Fruit fly (Drosophila melanogaster): ENCODE data around the gene Pep.

Gene Pep

DNA sequence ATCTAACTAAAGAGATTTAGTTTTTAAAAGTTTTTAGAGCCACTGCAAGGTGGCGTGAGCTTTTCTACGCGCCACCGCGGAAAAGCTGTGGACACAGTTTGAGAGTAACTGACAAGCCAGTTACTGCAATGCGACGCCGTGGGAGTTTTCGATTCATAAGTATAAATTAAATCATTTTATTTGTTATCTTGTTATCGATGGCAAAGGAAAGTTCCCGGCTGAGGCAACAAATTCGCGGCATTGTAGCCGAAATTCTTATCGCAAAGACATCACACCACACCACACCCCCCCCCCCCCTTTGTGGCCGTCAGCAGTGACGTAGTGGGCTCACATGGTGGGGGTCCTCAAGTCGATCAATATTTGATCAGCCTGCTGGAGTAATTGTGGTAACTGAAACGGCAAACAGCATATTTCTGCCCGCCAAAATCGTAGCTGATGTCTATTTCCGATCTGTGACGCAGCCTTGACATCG is 11.0 kb upstream of the Pep start:
- TF ChIP-seq CTCF (optimal IDR thresholded peaks at IDR 0.05) (no peak), CG8478 (optimal IDR thresholded peaks at IDR 0.05) (no peak)

DNA sequence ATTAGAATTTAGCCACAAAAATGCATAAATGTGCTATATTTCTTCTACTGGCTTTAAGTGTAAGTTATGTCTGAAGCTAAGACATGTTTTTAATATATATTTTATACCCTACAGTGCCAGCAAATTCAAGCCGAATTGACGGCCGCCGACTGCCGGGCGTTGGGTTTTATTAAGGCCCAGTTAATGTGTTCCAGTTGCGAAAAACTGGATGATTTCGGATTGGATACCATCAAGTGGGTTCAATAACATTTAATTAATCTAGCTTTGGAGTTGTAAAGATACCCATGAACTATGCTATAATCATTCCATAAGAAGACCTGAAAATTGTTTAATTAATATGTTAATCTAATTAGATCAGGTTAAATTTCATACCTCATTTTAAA is 9.8 kb upstream of the Pep start:
- TF ChIP-seq CG8478 (optimal IDR thresholded peaks at IDR 0.05) (no peak), CTCF (optimal IDR thresholded peaks at IDR 0.05) (no peak)

DNA sequence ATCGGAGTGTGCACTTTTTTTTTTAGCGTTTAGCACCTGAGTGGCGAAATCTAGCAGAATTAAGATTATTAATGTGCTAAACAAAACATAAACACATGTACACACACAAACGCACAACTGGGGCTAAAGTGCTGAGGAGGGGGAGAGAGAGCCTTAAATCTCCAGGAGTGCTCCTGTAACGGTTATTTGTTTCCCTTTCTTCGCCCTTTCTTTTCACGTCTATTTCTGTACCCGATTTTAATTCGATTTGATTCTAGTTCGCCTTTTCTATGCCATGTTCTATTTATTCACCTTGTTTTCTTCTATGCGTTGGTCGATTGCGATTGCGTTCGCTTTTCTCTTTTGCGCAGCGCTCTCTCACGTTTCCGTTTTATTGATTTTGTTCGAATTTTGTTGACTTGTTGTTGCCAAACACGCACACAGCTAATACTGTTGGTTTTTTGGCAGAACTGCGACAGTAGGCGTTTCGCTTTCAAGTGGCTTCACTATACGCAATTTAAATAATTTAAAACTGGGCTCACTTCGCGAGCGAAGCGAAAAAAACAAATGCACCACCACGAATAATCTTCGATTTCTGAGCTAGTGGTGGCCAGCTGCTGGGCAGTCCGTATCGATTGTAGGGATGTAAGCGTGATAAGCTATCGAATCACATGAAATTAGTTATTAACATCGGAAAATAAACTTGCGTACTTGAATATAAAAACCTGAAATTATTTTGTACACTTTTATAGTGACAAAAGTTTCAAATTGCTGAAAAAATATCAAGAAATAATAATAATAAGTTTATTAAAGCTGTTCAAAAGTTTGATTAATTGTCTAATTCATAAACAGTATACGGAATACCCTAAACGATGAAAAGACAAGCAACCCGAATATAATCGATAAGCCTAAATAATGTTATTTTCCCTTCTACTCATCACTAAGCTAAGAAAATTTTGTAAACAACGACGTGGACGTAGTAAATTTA is 9.1 kb upstream of the Pep start, which contains the start of the genes Krn, Ndfip and CG7484:
Gene Krn, minus strand, starts transcription at position 580 of the 967 bp plus-strand sequence.
Gene Ndfip, minus strand, starts transcription at position 580 of the 967 bp plus-strand sequence.
Gene CG7484, plus strand, starts transcription at position 917 of the 967 bp plus-strand sequence.
- no peak for TF ChIP-seq CG8478 (optimal IDR thresholded peaks at IDR 0.05)
- TF ChIP-seq CTCF (optimal IDR thresholded peaks at IDR 0.05) = no peak

DNA sequence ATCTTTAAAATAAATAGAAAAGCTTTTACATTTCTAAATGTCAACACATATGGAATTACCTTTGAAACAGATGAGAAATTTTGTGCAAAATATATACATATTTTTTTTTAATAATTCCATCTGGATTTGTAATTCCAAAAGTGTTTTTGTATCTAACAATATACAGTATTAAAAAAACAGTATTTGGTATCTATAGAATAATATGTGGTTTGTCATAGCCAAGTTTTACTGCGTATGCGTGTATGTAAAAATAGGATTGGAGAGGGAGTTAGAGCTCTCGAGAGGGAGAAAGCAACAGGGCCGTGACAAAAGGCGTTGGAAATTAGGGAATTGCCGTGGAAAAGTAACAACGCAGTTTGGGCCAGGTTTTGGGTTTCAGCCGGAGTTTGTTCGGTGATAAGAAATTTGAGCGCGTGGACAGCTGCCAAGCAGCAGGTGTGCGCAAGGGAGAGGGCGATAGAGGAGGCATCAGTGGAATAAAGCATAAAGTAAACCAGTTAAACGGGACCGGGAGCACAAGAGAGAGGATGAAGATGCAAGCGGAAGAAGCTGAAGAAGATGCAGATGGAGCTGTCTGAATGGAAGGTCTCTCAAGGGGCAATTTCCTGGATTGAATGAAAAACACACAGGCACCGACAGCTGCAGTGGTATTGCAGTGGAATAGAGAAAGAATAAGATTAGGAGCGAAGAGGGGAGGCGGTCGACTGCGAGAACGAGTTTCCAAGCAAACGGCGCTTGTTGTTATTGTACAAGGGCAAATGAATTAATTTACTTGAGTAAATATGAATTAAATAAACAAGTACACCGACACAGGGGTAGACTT is 8.3 kb upstream of the Pep start:
- TF ChIP-seq CTCF (optimal IDR thresholded peaks at IDR 0.05) (no peak), CG8478 (optimal IDR thresholded peaks at IDR 0.05) (no peak)

DNA sequence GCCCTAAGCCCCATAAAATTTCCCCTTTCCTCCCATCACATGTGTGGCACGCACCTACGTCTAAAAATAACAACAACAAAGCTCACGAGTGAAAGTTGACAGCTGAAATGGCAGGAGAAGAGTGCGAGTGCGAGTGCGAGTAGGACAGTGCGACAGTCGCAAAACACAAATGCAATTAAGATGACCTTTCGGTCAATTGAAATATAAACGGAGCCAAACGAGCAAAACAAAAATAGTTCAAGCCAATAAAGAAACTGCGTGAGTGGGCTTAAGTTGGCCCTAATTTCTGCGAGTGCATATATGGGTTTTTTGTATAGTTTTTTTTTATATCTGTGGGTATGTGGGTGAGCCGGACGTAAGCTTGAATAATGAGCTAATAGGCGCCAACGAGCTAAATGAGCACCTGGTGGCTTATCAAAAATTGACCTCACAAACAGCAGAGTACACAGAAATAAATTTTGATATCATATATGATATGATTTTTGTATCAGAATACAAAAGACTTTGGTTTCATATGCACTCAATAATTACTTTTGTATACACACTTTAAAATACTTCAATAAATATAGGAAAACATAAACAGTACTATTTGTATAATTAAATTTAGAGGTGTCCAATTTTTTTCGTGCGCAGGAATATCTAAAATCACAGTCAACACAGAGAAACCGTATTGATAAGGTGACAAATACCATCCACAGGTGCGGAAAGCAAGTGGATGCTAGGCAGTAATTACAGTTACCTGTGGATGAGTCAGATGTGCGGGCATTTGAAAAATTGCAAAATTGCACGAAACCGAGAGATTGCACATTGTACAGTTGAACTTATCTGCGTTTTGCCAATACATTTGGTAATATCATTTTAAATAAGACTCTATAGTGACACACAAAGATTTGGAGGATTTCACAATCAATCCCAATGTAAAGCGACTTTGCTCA is 7.1 kb upstream of the Pep start:
- TF ChIP-seq CTCF (optimal IDR thresholded peaks at IDR 0.05) = no peak
- TF ChIP-seq CG8478 (optimal IDR thresholded peaks at IDR 0.05) = no peak

DNA sequence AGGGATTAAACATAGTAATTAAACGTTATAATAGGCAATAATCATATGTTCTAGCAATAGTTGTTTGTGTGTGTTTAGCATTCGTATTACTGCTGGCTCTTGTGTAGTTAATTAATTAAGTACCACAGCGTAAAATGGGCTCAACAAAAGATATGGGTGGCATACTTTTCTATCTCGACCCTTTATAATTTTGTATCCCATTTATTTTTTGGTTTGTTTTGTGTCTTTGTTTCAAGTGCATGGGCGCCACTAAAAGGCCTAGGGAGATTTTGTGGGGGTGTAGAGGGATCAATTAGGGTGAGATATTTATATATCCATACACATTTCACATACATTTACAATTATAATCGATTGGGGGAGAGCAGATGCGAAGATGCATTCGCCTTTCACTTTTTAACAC is 2.7 kb upstream of the Pep start:
- no peak for TF ChIP-seq CTCF (optimal IDR thresholded peaks at IDR 0.05)
- TF ChIP-seq CG8478 (optimal IDR thresholded peaks at IDR 0.05) = no peak

DNA sequence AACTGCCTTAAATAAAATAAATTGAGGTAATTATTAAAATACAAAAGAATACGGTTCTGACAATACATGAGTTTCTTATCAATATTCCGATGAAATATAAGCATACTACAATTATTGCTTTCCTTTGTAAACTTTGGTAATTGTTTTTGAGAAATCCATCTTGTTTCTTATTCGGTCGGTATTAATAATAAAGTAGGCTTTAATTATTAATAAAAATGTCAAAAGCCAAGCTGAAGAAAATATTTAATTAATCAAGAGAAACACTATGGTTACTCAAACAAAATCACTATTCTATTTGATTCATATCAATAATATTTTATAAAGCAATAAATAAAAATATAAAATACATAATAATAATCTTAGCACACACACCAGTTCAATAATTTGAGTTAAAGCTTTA is 1.8 kb upstream of the Pep start, which contains the start of gene CG43085:
Gene CG43085, minus strand, starts transcription at position 101 of the 400 bp plus-strand sequence.
- no peak for TF ChIP-seq CTCF (optimal IDR thresholded peaks at IDR 0.05)
- TF ChIP-seq CG8478 (optimal IDR thresholded peaks at IDR 0.05) = no peak

DNA sequence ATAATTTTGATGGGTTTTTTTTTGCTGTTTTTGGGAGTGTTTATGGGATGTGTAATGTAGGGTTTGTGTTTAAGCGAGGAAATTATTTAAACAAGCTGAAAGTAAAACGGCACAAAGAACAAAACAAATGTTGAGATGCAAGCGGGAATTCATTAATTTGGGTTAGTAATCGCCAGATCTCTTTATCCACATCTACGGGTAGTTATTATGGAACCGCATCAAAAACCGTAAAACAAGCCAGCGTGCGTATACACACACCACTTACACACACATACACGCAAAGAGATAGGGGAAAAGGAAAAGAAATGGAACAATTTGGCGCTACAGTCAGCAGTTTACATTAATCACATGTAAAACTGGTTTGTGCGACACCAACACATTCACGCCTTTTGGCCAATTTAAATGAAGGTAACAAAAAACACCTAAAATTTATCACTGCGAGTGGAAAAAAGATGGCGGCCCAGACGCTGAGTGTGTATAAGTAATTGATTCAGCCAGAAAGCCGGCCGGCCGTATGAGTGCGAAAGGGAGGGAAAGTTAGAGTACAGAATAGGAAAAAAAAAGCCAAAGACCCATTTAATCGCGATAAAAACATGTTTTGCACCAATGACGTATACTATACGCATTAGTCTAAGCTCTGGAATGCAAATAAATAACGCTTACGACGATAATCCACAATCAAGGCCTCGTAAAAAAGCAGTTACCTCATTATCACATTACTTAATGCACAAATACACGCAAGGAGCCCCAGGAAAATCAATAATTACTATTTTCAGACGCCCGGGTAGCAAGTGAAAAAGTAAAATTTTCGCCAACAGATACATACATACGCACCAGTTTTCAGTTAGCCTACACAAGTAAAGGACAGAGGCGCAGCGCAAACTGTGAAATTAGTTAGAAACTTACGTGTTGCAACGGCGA is 591 bp downstream of the Pep start:
- TF ChIP-seq CTCF (optimal IDR thresholded peaks at IDR 0.05) (no peak), CG8478 (optimal IDR thresholded peaks at IDR 0.05) (no peak)

DNA sequence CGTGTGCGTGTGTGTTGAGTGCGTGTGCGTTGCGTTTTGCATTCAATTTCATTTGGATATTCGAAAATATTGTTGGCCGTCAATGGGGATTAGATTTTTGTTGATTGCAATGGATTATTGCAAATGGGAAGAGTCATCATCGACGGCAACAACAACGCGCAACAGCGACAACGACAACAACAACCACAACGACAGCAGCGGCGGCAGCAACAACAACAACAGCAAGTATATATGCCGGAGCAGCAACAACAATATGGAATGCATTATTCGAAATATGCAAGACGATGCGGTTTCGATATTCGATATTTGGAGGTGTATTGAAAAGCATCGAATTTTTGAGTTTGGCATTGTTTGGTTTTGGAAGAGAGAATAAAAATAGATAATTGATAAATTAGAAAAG is 2.8 kb downstream of the Pep start:
- TF ChIP-seq CG8478 (optimal IDR thresholded peaks at IDR 0.05) = no peak
- no peak for TF ChIP-seq CTCF (optimal IDR thresholded peaks at IDR 0.05)

DNA sequence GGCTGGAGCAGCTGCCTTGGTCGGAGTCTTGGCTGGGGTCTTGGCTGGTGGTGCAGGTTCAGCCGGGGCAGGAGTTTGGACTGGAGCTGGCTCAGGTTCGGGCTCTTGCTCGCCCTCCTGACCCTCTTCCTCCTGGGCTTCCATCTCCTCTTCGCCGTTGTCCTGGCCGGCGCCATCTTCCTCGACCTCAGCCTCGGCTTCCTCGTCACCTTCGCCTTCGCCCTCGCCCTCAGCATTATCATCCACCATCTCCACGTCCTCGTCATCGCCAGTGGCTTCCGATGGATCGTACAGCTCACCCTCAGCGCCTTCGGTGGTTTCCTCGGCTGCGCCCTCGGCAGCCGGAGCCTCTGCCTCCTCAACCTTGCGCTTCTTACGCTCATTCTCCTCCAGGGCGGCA is 6.2 kb downstream of the Pep start:
- no peak for TF ChIP-seq CTCF (optimal IDR thresholded peaks at IDR 0.05)
- no peak for TF ChIP-seq CG8478 (optimal IDR thresholded peaks at IDR 0.05)

DNA sequence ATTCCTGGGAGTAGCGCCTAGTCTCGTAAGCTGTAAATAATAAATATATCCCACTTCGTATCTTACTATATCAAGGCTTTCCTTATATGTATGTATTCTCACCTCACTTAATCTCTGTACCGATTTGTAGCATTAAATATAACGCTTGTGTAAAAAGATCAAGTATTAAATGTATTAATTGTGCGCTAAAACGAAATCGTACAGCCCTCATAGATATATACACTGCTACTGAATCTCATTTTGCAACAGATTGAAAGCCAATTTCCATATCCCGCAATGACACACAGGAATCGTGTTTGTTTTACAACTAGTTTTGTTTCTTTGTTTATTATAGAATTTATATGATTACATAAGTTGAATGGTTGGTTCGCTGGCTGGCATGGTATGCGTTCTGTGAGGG is 7.0 kb downstream of the Pep start:
- no peak for TF ChIP-seq CG8478 (optimal IDR thresholded peaks at IDR 0.05)
- TF ChIP-seq CTCF (optimal IDR thresholded peaks at IDR 0.05) = no peak

DNA sequence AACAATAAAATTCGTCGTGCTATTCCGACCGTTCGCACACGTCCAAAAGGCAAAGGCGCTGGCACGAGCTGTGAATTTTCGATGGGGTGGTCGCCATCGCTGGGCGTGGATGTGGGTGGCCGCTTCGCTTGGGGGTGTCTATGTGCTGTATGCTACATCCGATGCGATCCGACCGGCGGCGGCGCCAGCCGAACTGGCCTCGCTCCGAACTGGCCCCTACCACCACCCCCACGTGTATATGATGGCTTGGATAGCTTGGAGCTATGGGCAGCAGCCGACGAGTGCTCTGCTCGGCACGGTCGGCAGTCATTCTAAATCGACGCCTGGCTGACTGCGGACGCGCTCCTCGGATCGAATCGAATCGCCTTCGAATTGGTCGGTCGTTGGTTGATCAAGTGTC is 11.7 kb downstream of the Pep start, which contains the start of gene CG7497:
Gene CG7497, plus strand, starts transcription at position 308 of the 400 bp plus-strand sequence.
- TF ChIP-seq CTCF (optimal IDR thresholded peaks at IDR 0.05) (no peak), CG8478 (optimal IDR thresholded peaks at IDR 0.05) (no peak)

DNA sequence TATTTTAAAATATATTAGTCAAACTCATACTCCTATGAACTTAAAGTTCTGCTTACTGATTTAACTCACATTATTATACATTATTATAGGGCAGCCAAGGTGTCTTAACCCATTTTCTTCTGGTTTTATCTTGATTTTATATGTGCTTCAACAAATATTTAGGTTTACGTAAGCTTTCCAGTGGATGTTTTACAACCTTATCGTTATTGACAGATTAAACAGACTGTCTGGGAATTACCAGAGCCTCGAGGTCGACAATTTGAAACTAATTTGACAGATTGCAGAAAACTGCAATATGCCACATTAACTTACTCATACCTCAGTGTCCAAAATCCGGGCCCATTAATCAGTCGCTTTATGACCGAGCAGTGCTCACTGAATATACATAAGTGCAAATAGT is 13.6 kb downstream of the Pep start:
- TF ChIP-seq CG8478 (optimal IDR thresholded peaks at IDR 0.05) (no peak), CTCF (optimal IDR thresholded peaks at IDR 0.05) (no peak)
